Worm (Caenorhabditis elegans) whole organism, early embryonic: ENCODE measurements around the gene B0353.1.

Source experiments
- B0310.2 ChIP-seq: sonication (generic microtip); optimal IDR thresholded peaks from 2 replicates; lab custom pipeline; 2016; ENCODE audit warnings: mild to moderate bottlenecking, missing genetic modification characterization, missing compliant biosample characterization
- F13C5.2 ChIP-seq: sonication (generic microtip); optimal IDR thresholded peaks from 2 replicates; lab custom pipeline; 2017; ENCODE audit warnings: mild to moderate bottlenecking, missing genetic modification characterization, inconsistent platforms, missing compliant biosample characterization
- aly-1 ChIP-seq: sonication (generic microtip); optimal IDR thresholded peaks from 2 replicates; lab custom pipeline; 2016; ENCODE audit warnings: missing genetic modification characterization, missing compliant biosample characterization
- ama-1 ChIP-seq: fragments of 150-350 bp; optimal IDR thresholded peaks from 2 replicates; lab custom pipeline; 2014
- ceh-13 ChIP-seq: fragments of 200-800 bp; sonication (Bioruptor generic); optimal IDR thresholded peaks from 2 replicates; lab custom pipeline; 2018; ENCODE audit warnings: mild to moderate bottlenecking, missing genetic modification characterization, missing compliant biosample characterization
- ceh-36 ChIP-seq: sonication (generic microtip); optimal IDR thresholded peaks from 2 replicates; lab custom pipeline; 2016; ENCODE audit warnings: missing genetic modification characterization, inconsistent platforms, missing compliant biosample characterization
- ets-7 ChIP-seq: sonication (generic microtip); optimal IDR thresholded peaks from 2 replicates; lab custom pipeline; 2016; ENCODE audit warnings: missing genotype, missing genetic modification characterization, missing compliant biosample characterization
- flt-1 ChIP-seq: fragments of 200-800 bp; sonication (Bioruptor generic); IDR thresholded peaks from 2 replicates; pipeline ENCODE4 v1.3.6; 2022; ENCODE audit warnings: missing genetic modification characterization, missing compliant biosample characterization
- hmbx-1 ChIP-seq: sonication (generic microtip); optimal IDR thresholded peaks from 2 replicates; lab custom pipeline; 2016; ENCODE audit warnings: mild to moderate bottlenecking, missing genetic modification characterization, missing compliant biosample characterization
- hmg-4 ChIP-seq: fragments of 200-800 bp; sonication (Bioruptor generic); optimal IDR thresholded peaks from 2 replicates; lab custom pipeline; 2018; ENCODE audit warnings: mild to moderate bottlenecking, missing genetic modification characterization, missing compliant biosample characterization
- hnd-1 ChIP-seq: sonication (generic microtip); optimal IDR thresholded peaks from 2 replicates; lab custom pipeline; 2016; ENCODE audit warnings: missing genetic modification characterization, missing compliant biosample characterization
- pes-1 ChIP-seq: fragments of 200-800 bp; sonication (Bioruptor generic); IDR thresholded peaks from 2 replicates; pipeline ENCODE4 v1.3.6; 2022; ENCODE audit warnings: missing genetic modification reagents, missing genetic modification characterization, missing compliant biosample characterization
- scrt-1 ChIP-seq: fragments of 200-800 bp; sonication (Bioruptor generic); IDR thresholded peaks from 2 replicates; pipeline ENCODE4 v1.3.6; 2022; ENCODE audit warnings: missing genetic modification characterization, missing compliant biosample characterization
- sea-1 ChIP-seq: fragments of 200-800 bp; sonication (Bioruptor generic); conservative IDR thresholded peaks from 2 replicates; pipeline ENCODE4 v1.3.6; 2022; ENCODE audit warnings: missing genetic modification characterization, missing compliant biosample characterization
- tbx-11 ChIP-seq: fragments of 200-800 bp; sonication (Bioruptor generic); IDR thresholded peaks from 2 replicates; pipeline ENCODE4 v1.3.6; 2022; ENCODE audit warnings: missing genetic modification characterization, missing compliant biosample characterization
- tbx-37 ChIP-seq: fragments of 200-800 bp; sonication (Bioruptor generic); conservative IDR thresholded peaks from 2 replicates; pipeline ENCODE4 v1.3.6; 2022; ENCODE audit warnings: missing genetic modification reagents, missing genetic modification characterization, missing compliant biosample characterization
- tra-4 ChIP-seq: sonication (generic microtip); optimal IDR thresholded peaks from 2 replicates; lab custom pipeline; 2017; ENCODE audit warnings: missing genetic modification characterization, missing compliant biosample characterization

The B0353.1 gene

ce11 chrIII:587009-587408, 31.3 kb downstream of the B0353.1 start, which contains the start of gene helq-1:
Gene helq-1, minus strand, starts transcription at chrIII:587109.
- TF ChIP-seq ceh-36 (tag; lab: Kevin White, UChicago) (no peak), ama-1 (no peak), scrt-1 (GFP tag; lab: Robert Waterston, UW) (no peak)

ce11 chrIII:595449-595848, 39.7 kb downstream of the B0353.1 start:
- TF ChIP-seq ama-1 (no peak), pes-1 (GFP tag; lab: Robert Waterston, UW) (no peak), tra-4 (tag; lab: Kevin White, UChicago) (no peak), tbx-37 (GFP tag; lab: Robert Waterston, UW) (no peak), aly-1 (tag; lab: Kevin White, UChicago) (no peak), flt-1 (GFP tag; lab: Robert Waterston, UW) (no peak), hnd-1 (tag; lab: Kevin White, UChicago) (no peak), ceh-13 (GFP tag; lab: Kevin White, UChicago) (no peak), hmbx-1 (tag; lab: Kevin White, UChicago) (no peak)

- TF ChIP-seq scrt-1 (GFP tag; lab: Robert Waterston, UW) (no peak), aly-1 (tag; lab: Kevin White, UChicago) (no peak), B0310.2 (tag; lab: Kevin White, UChicago) (no peak), hmg-4 (no peak)
Observed at ce11 chrIII:598168-598567, 42.4 kb downstream of the B0353.1 start.

ce11 chrIII:598687-599086, 42.9 kb downstream of the B0353.1 start, which contains the start of gene Y55B1AR.2:
Gene Y55B1AR.2, minus strand, starts transcription at chrIII:598787.
- TF ChIP-seq B0310.2 (tag; lab: Kevin White, UChicago): no peak
- no peak for TF ChIP-seq flt-1 (GFP tag; lab: Robert Waterston, UW)
- TF ChIP-seq ets-7 (tag; lab: Kevin White, UChicago): no peak
- no peak for TF ChIP-seq hnd-1 (tag; lab: Kevin White, UChicago)
- no peak for TF ChIP-seq scrt-1 (GFP tag; lab: Robert Waterston, UW)
- TF ChIP-seq aly-1 (tag; lab: Kevin White, UChicago): no peak
- no peak for TF ChIP-seq hmg-4
- no peak for TF ChIP-seq ceh-36 (tag; lab: Kevin White, UChicago)
- TF ChIP-seq F13C5.2 (tag; lab: Kevin White, UChicago): no peak
- TF ChIP-seq pes-1 (GFP tag; lab: Robert Waterston, UW): no peak
- no peak for TF ChIP-seq sea-1 (GFP tag; lab: Robert Waterston, UW)
- no peak for TF ChIP-seq tbx-11
- no peak for TF ChIP-seq hmbx-1 (tag; lab: Kevin White, UChicago)
- TF ChIP-seq ama-1: no peak
- no peak for TF ChIP-seq tra-4 (tag; lab: Kevin White, UChicago)
- no peak for TF ChIP-seq tbx-37 (GFP tag; lab: Robert Waterston, UW)

ce11 chrIII:599279-599678, 43.5 kb downstream of the B0353.1 start:
- TF ChIP-seq hmbx-1 (tag; lab: Kevin White, UChicago): no peak

ce11 chrIII:600316-600932, 44.7 kb downstream of the B0353.1 start, which contains the start of gene lec-6:
Gene lec-6, minus strand, starts transcription at chrIII:600366.
- TF ChIP-seq B0310.2 (tag; lab: Kevin White, UChicago): no peak
- no peak for TF ChIP-seq hmbx-1 (tag; lab: Kevin White, UChicago)
- no peak for TF ChIP-seq ceh-13 (GFP tag; lab: Kevin White, UChicago)
- TF ChIP-seq tbx-11: no peak
- no peak for TF ChIP-seq F13C5.2 (tag; lab: Kevin White, UChicago)
- TF ChIP-seq tbx-37 (GFP tag; lab: Robert Waterston, UW): no peak
- no peak for TF ChIP-seq sea-1 (GFP tag; lab: Robert Waterston, UW)
- TF ChIP-seq flt-1 (GFP tag; lab: Robert Waterston, UW): no peak
- TF ChIP-seq ets-7 (tag; lab: Kevin White, UChicago): no peak
- no peak for TF ChIP-seq scrt-1 (GFP tag; lab: Robert Waterston, UW)
- TF ChIP-seq ceh-36 (tag; lab: Kevin White, UChicago): no peak
- no peak for TF ChIP-seq hmg-4
- TF ChIP-seq aly-1 (tag; lab: Kevin White, UChicago): no peak
- TF ChIP-seq tra-4 (tag; lab: Kevin White, UChicago): no peak
- no peak for TF ChIP-seq pes-1 (GFP tag; lab: Robert Waterston, UW)
- no peak for TF ChIP-seq hnd-1 (tag; lab: Kevin White, UChicago)
- TF ChIP-seq ama-1: no peak

ce11 chrIII:605415-606054, 49.8 kb downstream of the B0353.1 start, which contains the start of the genes Y55B1AR.4 and ttr-7:
Gene Y55B1AR.4, minus strand, starts transcription at chrIII:605515.
Gene ttr-7, plus strand, starts transcription at chrIII:606004.
- no peak for TF ChIP-seq ets-7 (tag; lab: Kevin White, UChicago)
- TF ChIP-seq pes-1 (GFP tag; lab: Robert Waterston, UW): no peak
- TF ChIP-seq F13C5.2 (tag; lab: Kevin White, UChicago): no peak
- TF ChIP-seq ceh-36 (tag; lab: Kevin White, UChicago): no peak
- no peak for TF ChIP-seq aly-1 (tag; lab: Kevin White, UChicago)
- no peak for TF ChIP-seq tra-4 (tag; lab: Kevin White, UChicago)
- no peak for TF ChIP-seq sea-1 (GFP tag; lab: Robert Waterston, UW)
- TF ChIP-seq hmbx-1 (tag; lab: Kevin White, UChicago): no peak
- TF ChIP-seq tbx-37 (GFP tag; lab: Robert Waterston, UW): no peak
- TF ChIP-seq B0310.2 (tag; lab: Kevin White, UChicago): no peak
- TF ChIP-seq tbx-11: no peak
- no peak for TF ChIP-seq hmg-4
- TF ChIP-seq ceh-13 (GFP tag; lab: Kevin White, UChicago): no peak
